Worm (Caenorhabditis elegans) whole organism, L4/young adult: ENCODE data around the gene aakg-4.

ENCODE experiments used
- W03F9.2 ChIP-seq: fragments of 150-350 bp; optimal IDR thresholded peaks from 2 replicates; lab custom pipeline; 2014; ENCODE audit warnings: missing biosample characterization, missing genetic modification characterization
- dao-5 ChIP-seq: sonication (generic microtip); optimal IDR thresholded peaks from 2 replicates; lab custom pipeline; 2016; ENCODE audit warnings: missing genotype, missing genetic modification characterization, moderate library complexity, missing compliant biosample characterization
- him-1 ChIP-seq: sonication (generic microtip); optimal IDR thresholded peaks from 2 replicates; lab custom pipeline; 2016; ENCODE audit warnings: missing genotype, missing genetic modification reagents, missing genetic modification characterization, missing compliant biosample characterization

ce11 chrX:2265069-2265468, 54.1 kb downstream of the aakg-4 start:
- TF ChIP-seq W03F9.2 (tag; lab: Kevin White, UChicago), result no peak
- TF ChIP-seq dao-5 (tag; lab: Kevin White, UChicago), result no peak
- no peak for TF ChIP-seq him-1 (tag; lab: Kevin White, UChicago)
